Worm (Caenorhabditis elegans) whole organism, L2 larva: ENCODE data around the gene hrpa-2.

Experiments
- F13H6.1 ChIP-seq: sonication (generic microtip); optimal IDR thresholded peaks from 2 replicates; lab custom pipeline; 2016; ENCODE audit warnings: missing genetic modification characterization, missing compliant biosample characterization
- R02D3.7 ChIP-seq: fragments of 150-350 bp; optimal IDR thresholded peaks from 2 replicates; lab custom pipeline; 2014; ENCODE audit warnings: missing biosample characterization, missing genetic modification characterization
- alr-1 ChIP-seq: fragments of 150-350 bp; optimal IDR thresholded peaks from 2 replicates; lab custom pipeline; 2014; ENCODE audit warnings: missing biosample characterization, missing genetic modification characterization
- ama-1 ChIP-seq: fragments of 150-350 bp; optimal IDR thresholded peaks from 2 replicates; lab custom pipeline; 2018; ENCODE audit warnings: inconsistent platforms
- blmp-1 ChIP-seq: sonication (generic microtip); optimal IDR thresholded peaks from 2 replicates; lab custom pipeline; 2017; ENCODE audit warnings: missing genetic modification characterization, mild to moderate bottlenecking, missing compliant biosample characterization, antibody characterized with exemption, moderate library complexity; ENCODE audit not compliant: insufficient read depth
- ceh-82 ChIP-seq: fragments of 150-350 bp; optimal IDR thresholded peaks from 2 replicates; lab custom pipeline; 2014; ENCODE audit warnings: missing biosample characterization, missing genetic modification characterization
- nhr-12 ChIP-seq: fragments of 150-350 bp; optimal IDR thresholded peaks from 2 replicates; lab custom pipeline; 2014; ENCODE audit warnings: missing biosample characterization, missing genetic modification characterization
- nhr-23 ChIP-seq: fragments of 150-350 bp; optimal IDR thresholded peaks from 2 replicates; lab custom pipeline; 2014; ENCODE audit warnings: missing biosample characterization, missing genetic modification reagents, missing genetic modification characterization
- skn-1 ChIP-seq: sonication (generic microtip); optimal IDR thresholded peaks from 2 replicates; lab custom pipeline; 2017; ENCODE audit warnings: missing biosample characterization, missing genetic modification characterization
- unc-39 ChIP-seq: fragments of 150-350 bp; optimal IDR thresholded peaks from 2 replicates; lab custom pipeline; 2014; ENCODE audit warnings: missing biosample characterization, missing genetic modification characterization
- unc-55 ChIP-seq: fragments of 150-350 bp; sonication (generic microtip); optimal IDR thresholded peaks from 3 replicates; lab custom pipeline; 2014; ENCODE audit warnings: missing biosample characterization, missing genetic modification reagents, missing genetic modification characterization
- unc-62 ChIP-seq: fragments of 150-350 bp; optimal IDR thresholded peaks from 2 replicates; lab custom pipeline; 2014; ENCODE audit warnings: missing biosample characterization, missing genetic modification reagents, missing genetic modification characterization

ce11 chrX:5190061-5190460, 26.1 kb upstream of the hrpa-2 start:
- no peak for TF ChIP-seq R02D3.7 (tag; lab: Kevin White, UChicago)
- TF ChIP-seq nhr-12 (tag; lab: Kevin White, UChicago): no peak
- TF ChIP-seq ceh-82: no peak
- TF ChIP-seq skn-1 (tag; lab: Kevin White, UChicago): no peak
- no peak for TF ChIP-seq blmp-1
- TF ChIP-seq ama-1 (lab: Kevin White, UChicago): no peak
- no peak for TF ChIP-seq unc-39 (tag; lab: Kevin White, UChicago)
- TF ChIP-seq unc-62: no peak
- TF ChIP-seq nhr-23 (tag; lab: Kevin White, UChicago): no peak
- no peak for TF ChIP-seq F13H6.1
- TF ChIP-seq alr-1 (tag; lab: Kevin White, UChicago): no peak
- TF ChIP-seq unc-55 (GFP tag; lab: Kevin White, UChicago): no peak
